Worm (Caenorhabditis elegans) whole organism, L4/young adult: ENCODE data around the gene pigc-1.

Source experiments
- W03F9.2 ChIP-seq: fragments of 150-350 bp; optimal IDR thresholded peaks from 2 replicates; lab custom pipeline; 2014; ENCODE audit warnings: missing biosample characterization, missing genetic modification characterization
- dao-5 ChIP-seq: sonication (generic microtip); optimal IDR thresholded peaks from 2 replicates; lab custom pipeline; 2016; ENCODE audit warnings: missing genotype, missing genetic modification characterization, moderate library complexity, missing compliant biosample characterization
- him-1 ChIP-seq: sonication (generic microtip); optimal IDR thresholded peaks from 2 replicates; lab custom pipeline; 2016; ENCODE audit warnings: missing genotype, missing genetic modification reagents, missing genetic modification characterization, missing compliant biosample characterization

ce11 chrIV:9343102-9343599 is at the start of gene pigc-1:
- TF ChIP-seq W03F9.2 (tag; lab: Kevin White, UChicago) (peak; percentile 1), dao-5 (tag; lab: Kevin White, UChicago) (no peak), him-1 (no peak)
